Worm (Caenorhabditis elegans): Measurements from ENCODE around the gene pmp-2.

ce11 chrII:6845006-6845459 is 42.6 kb downstream of the pmp-2 start:
- TF ChIP-seq sea-2 (GFP tag; optimal IDR thresholded peaks at IDR 0.05) (no peak), ztf-11 (tag; optimal IDR thresholded peaks at IDR 0.05) (no peak), ama-1 (optimal IDR thresholded peaks at IDR 0.05) (no peak), snpc-4 (tag; optimal IDR thresholded peaks at IDR 0.05) (no peak), jun-1 (tag; optimal IDR thresholded peaks at IDR 0.05) (no peak), pha-4 (tag; optimal IDR thresholded peaks at IDR 0.05) (no peak)

All from whole organism, L3 larva.